Worm (Caenorhabditis elegans) whole organism, L1 larva: ENCODE data around the gene lmbr-1.

ENCODE experiments used
- C04F5.9 ChIP-seq: sonication (generic microtip); optimal IDR thresholded peaks from 2 replicates; lab custom pipeline; 2016; ENCODE audit warnings: missing genetic modification characterization, missing compliant biosample characterization
- C16A3.4 ChIP-seq: fragments of 150-350 bp; optimal IDR thresholded peaks from 2 replicates; lab custom pipeline; 2014; ENCODE audit warnings: missing biosample characterization, missing genetic modification characterization
- alr-1 ChIP-seq: fragments of 200-800 bp; sonication (Bioruptor generic); optimal IDR thresholded peaks from 2 replicates; lab custom pipeline; 2018; ENCODE audit warnings: borderline replicate concordance, mild to moderate bottlenecking, missing genetic modification characterization, missing compliant biosample characterization
- ama-1 ChIP-seq: fragments of 150-350 bp; optimal IDR thresholded peaks from 2 replicates; lab custom pipeline; 2014
- blmp-1 ChIP-seq: fragments of 150-350 bp; optimal IDR thresholded peaks from 2 replicates; lab custom pipeline; 2014; ENCODE audit warnings: missing biosample characterization, missing genetic modification characterization
- dsc-1 ChIP-seq: sonication (generic microtip); optimal IDR thresholded peaks from 2 replicates; lab custom pipeline; 2016; ENCODE audit warnings: mild to moderate bottlenecking, missing genetic modification characterization, missing compliant biosample characterization
- efl-1 ChIP-seq, 4 experiments: fragments of 150-350 bp; optimal IDR thresholded peaks in 3 of 4; peaks in 1 of 4; 1 replicate in 1 of 4; 2 replicates in 3 of 4; lab custom pipeline; 2014; ENCODE audit warnings: missing biosample characterization in 2 of 4, missing genetic modification characterization in 2 of 4, missing genetic modification reagents in 2 of 4
- efl-3 ChIP-seq: fragments of 200-800 bp; sonication (Bioruptor generic); optimal IDR thresholded peaks from 2 replicates; lab custom pipeline; 2018; ENCODE audit warnings: mild to moderate bottlenecking, missing genetic modification characterization, missing compliant biosample characterization
- egl-13 ChIP-seq: sonication (generic microtip); optimal IDR thresholded peaks from 2 replicates; lab custom pipeline; 2016; ENCODE audit warnings: missing genotype, missing genetic modification reagents, missing genetic modification characterization, missing compliant biosample characterization
- egl-27 ChIP-seq, 2 experiments: fragments of 150-350 bp in 1 of 2; sonication (generic microtip); optimal IDR thresholded peaks; 3 replicates each; lab custom pipeline; 2017 to 2018; ENCODE audit warnings: missing biosample characterization in 2 of 2, missing genetic modification characterization in 2 of 2, missing genetic modification reagents in 2 of 2
- elt-2 ChIP-seq: sonication (generic microtip); optimal IDR thresholded peaks from 2 replicates; lab custom pipeline; 2016; ENCODE audit warnings: missing genetic modification characterization, mild to moderate bottlenecking, inconsistent platforms, missing compliant biosample characterization, missing genetic modification reagents
- ets-5 ChIP-seq: fragments of 200-800 bp; sonication (Bioruptor generic); IDR thresholded peaks from 2 replicates; pipeline ENCODE4 v1.3.6; 2022; ENCODE audit warnings: missing genetic modification characterization, missing compliant biosample characterization
- fkh-4 ChIP-seq: sonication (generic microtip); optimal IDR thresholded peaks from 2 replicates; lab custom pipeline; 2016; ENCODE audit warnings: missing compliant biosample characterization, missing genetic modification characterization, borderline replicate concordance
- fkh-8 ChIP-seq: sonication (generic microtip); optimal IDR thresholded peaks from 2 replicates; lab custom pipeline; 2016; ENCODE audit warnings: mild to moderate bottlenecking, missing genetic modification characterization, missing compliant biosample characterization
- grh-1 ChIP-seq: fragments of 200-800 bp; sonication (Bioruptor generic); IDR thresholded peaks from 2 replicates; pipeline ENCODE4 v1.3.6; 2022; ENCODE audit warnings: missing genetic modification reagents, missing genetic modification characterization, missing compliant biosample characterization
- jun-1 ChIP-seq: fragments of 150-350 bp; optimal IDR thresholded peaks from 2 replicates; lab custom pipeline; 2014; ENCODE audit warnings: missing biosample characterization, missing genetic modification reagents, missing genetic modification characterization
- lin-14 ChIP-seq: fragments of 200-800 bp; sonication (Bioruptor generic); optimal IDR thresholded peaks from 2 replicates; lab custom pipeline; 2018; ENCODE audit warnings: mild to moderate bottlenecking, missing genetic modification characterization, moderate library complexity, missing compliant biosample characterization
- lin-15B ChIP-seq: fragments of 150-350 bp; sonication (generic microtip); optimal IDR thresholded peaks from 3 replicates; lab custom pipeline; 2014; ENCODE audit warnings: missing biosample characterization, missing genetic modification characterization
- lin-35 ChIP-seq, 2 experiments: fragments of 150-350 bp; optimal IDR thresholded peaks; 2 replicates each; lab custom pipeline; 2014; ENCODE audit warnings: missing biosample characterization in 2 of 2, missing genetic modification characterization in 2 of 2, missing genetic modification reagents in 2 of 2
- lin-39 ChIP-seq: fragments of 150-350 bp; optimal IDR thresholded peaks from 2 replicates; lab custom pipeline; 2014; ENCODE audit warnings: missing biosample characterization, missing genetic modification reagents, missing genetic modification characterization
- lsy-2 ChIP-seq, 2 experiments: fragments of 150-350 bp; optimal IDR thresholded peaks; 2 replicates each; lab custom pipeline; 2014; ENCODE audit warnings: missing biosample characterization in 2 of 2, missing genetic modification characterization in 2 of 2
- mab-9 ChIP-seq: fragments of 200-800 bp; sonication (Bioruptor generic); IDR thresholded peaks from 2 replicates; pipeline ENCODE4 v1.3.6; 2022; ENCODE audit warnings: missing genetic modification reagents, missing genetic modification characterization, missing compliant biosample characterization
- mdl-1 ChIP-seq, 2 experiments: fragments of 150-350 bp; optimal IDR thresholded peaks; 2 replicates each; lab custom pipeline; 2014 to 2017; ENCODE audit warnings: missing biosample characterization in 2 of 2, missing genetic modification characterization in 2 of 2, inconsistent platforms in 1 of 2
- mef-2 ChIP-seq: fragments of 150-350 bp; optimal IDR thresholded peaks from 2 replicates; lab custom pipeline; 2014; ENCODE audit warnings: missing biosample characterization, missing genetic modification characterization
- mep-1 ChIP-seq: fragments of 150-350 bp; optimal IDR thresholded peaks from 2 replicates; lab custom pipeline; 2014; ENCODE audit warnings: missing biosample characterization, missing genetic modification characterization
- nhr-11 ChIP-seq: fragments of 150-350 bp; optimal IDR thresholded peaks from 2 replicates; lab custom pipeline; 2014; ENCODE audit warnings: missing biosample characterization, missing genetic modification characterization
- nhr-12 ChIP-seq: sonication (generic microtip); optimal IDR thresholded peaks from 2 replicates; lab custom pipeline; 2017; ENCODE audit warnings: missing biosample characterization, missing genetic modification characterization
- nhr-20 ChIP-seq: sonication (generic microtip); optimal IDR thresholded peaks from 2 replicates; lab custom pipeline; 2016; ENCODE audit warnings: mild to moderate bottlenecking, missing genetic modification characterization, missing compliant biosample characterization
- nhr-237 ChIP-seq: fragments of 150-350 bp; optimal IDR thresholded peaks from 2 replicates; lab custom pipeline; 2014; ENCODE audit warnings: missing biosample characterization, missing genetic modification characterization
- nhr-47 ChIP-seq: sonication (generic microtip); optimal IDR thresholded peaks from 2 replicates; lab custom pipeline; 2016; ENCODE audit warnings: mild to moderate bottlenecking, missing genetic modification characterization, moderate library complexity, missing compliant biosample characterization
- nhr-71 ChIP-seq: sonication (generic microtip); optimal IDR thresholded peaks from 2 replicates; lab custom pipeline; 2016; ENCODE audit warnings: mild to moderate bottlenecking, missing genetic modification characterization, moderate library complexity, missing compliant biosample characterization
- nhr-77 ChIP-seq: fragments of 150-350 bp; optimal IDR thresholded peaks from 2 replicates; lab custom pipeline; 2014; ENCODE audit warnings: missing biosample characterization, missing genetic modification characterization
- nhr-84 ChIP-seq: sonication (generic microtip); optimal IDR thresholded peaks from 2 replicates; lab custom pipeline; 2017; ENCODE audit warnings: missing biosample characterization, missing genetic modification characterization
- nhr-85 ChIP-seq: sonication (generic microtip); peaks from one replicate; lab custom pipeline; 2016; ENCODE audit warnings: missing genetic modification characterization, inconsistent platforms, missing compliant biosample characterization
- nhr-90 ChIP-seq: sonication (generic microtip); optimal IDR thresholded peaks from 2 replicates; lab custom pipeline; 2016; ENCODE audit warnings: mild to moderate bottlenecking, missing genetic modification characterization, missing compliant biosample characterization; ENCODE audit not compliant: poor library complexity
- rnt-1 ChIP-seq: sonication (generic microtip); optimal IDR thresholded peaks from 2 replicates; lab custom pipeline; 2016; ENCODE audit warnings: mild to moderate bottlenecking, missing genetic modification characterization, moderate library complexity, missing compliant biosample characterization
- snu-23 ChIP-seq: sonication (generic microtip); optimal IDR thresholded peaks from 2 replicates; lab custom pipeline; 2016; ENCODE audit warnings: missing genetic modification characterization, missing compliant biosample characterization
- sox-4 ChIP-seq: sonication (generic microtip); optimal IDR thresholded peaks from 2 replicates; lab custom pipeline; 2016; ENCODE audit warnings: missing genetic modification characterization, missing compliant biosample characterization
- sptf-1 ChIP-seq: fragments of 150-350 bp; optimal IDR thresholded peaks from 2 replicates; lab custom pipeline; 2014; ENCODE audit warnings: missing biosample characterization, missing genetic modification characterization
- sup-37 ChIP-seq: fragments of 200-800 bp; sonication (Bioruptor generic); optimal IDR thresholded peaks from 2 replicates; lab custom pipeline; 2018; ENCODE audit warnings: mild to moderate bottlenecking, missing genetic modification characterization, missing compliant biosample characterization
- swsn-7 ChIP-seq: sonication (generic microtip); optimal IDR thresholded peaks from 2 replicates; lab custom pipeline; 2016; ENCODE audit warnings: missing genetic modification characterization, missing compliant biosample characterization
- tbx-2 ChIP-seq: sonication (generic microtip); optimal IDR thresholded peaks from 2 replicates; lab custom pipeline; 2016; ENCODE audit warnings: missing genetic modification characterization, missing compliant biosample characterization
- tlp-1 ChIP-seq: fragments of 150-350 bp; optimal IDR thresholded peaks from 2 replicates; lab custom pipeline; 2014; ENCODE audit warnings: missing biosample characterization, missing genetic modification characterization
- unc-30 ChIP-seq: sonication (generic microtip); optimal IDR thresholded peaks from 2 replicates; lab custom pipeline; 2017; ENCODE audit warnings: missing biosample characterization, missing genetic modification characterization
- unc-62 ChIP-seq: fragments of 150-350 bp; optimal IDR thresholded peaks from 2 replicates; lab custom pipeline; 2014; ENCODE audit warnings: missing biosample characterization, missing genetic modification reagents, missing genetic modification characterization
- unc-86 ChIP-seq: sonication (generic microtip); optimal IDR thresholded peaks from 2 replicates; lab custom pipeline; 2016; ENCODE audit warnings: missing genetic modification characterization, missing compliant biosample characterization
- unc-98 ChIP-seq: fragments of 200-800 bp; sonication (Bioruptor generic); IDR thresholded peaks from 2 replicates; pipeline ENCODE4 v1.3.6; 2022; ENCODE audit warnings: missing genetic modification characterization, missing compliant biosample characterization
- zag-1 ChIP-seq: fragments of 150-350 bp; optimal IDR thresholded peaks from 2 replicates; lab custom pipeline; 2014; ENCODE audit warnings: missing biosample characterization, missing genetic modification characterization
- zip-4 ChIP-seq: fragments of 200-800 bp; sonication (Bioruptor generic); optimal IDR thresholded peaks from 2 replicates; lab custom pipeline; 2018; ENCODE audit warnings: mild to moderate bottlenecking, missing genetic modification characterization, moderate library complexity, missing compliant biosample characterization

Gene lmbr-1

DNA sequence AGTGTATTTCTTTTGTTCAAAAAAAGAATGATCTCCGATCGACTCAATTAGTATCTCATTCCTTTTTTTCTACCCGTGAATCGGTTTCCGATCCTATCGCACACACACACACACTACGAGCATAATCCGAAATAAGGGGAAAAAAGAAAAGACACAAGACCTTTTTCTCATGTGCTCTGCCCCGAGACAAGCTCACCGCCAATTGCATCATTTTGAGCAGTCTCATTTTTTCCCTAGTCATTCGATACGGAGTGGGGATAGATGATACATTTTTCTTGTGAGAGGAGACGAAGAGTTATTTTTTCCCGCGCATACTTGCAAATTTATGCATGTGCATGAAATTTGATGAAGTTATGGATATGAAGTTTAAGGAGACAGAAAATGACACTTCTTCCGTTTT is 20.3 kb downstream of the lmbr-1 start (continued):
- TF ChIP-seq lsy-2 (tag; optimal IDR thresholded peaks at IDR 0.05; lab: Kevin White, UChicago), result peak; percentile 15 to 54
- TF ChIP-seq mdl-1 (tag; optimal IDR thresholded peaks at IDR 0.05; lab: Kevin White, UChicago), result no peak
- peak; percentile 63 for TF ChIP-seq egl-13 (tag; lab: Kevin White, UChicago)
- TF ChIP-seq sox-4 (tag; lab: Kevin White, UChicago), result no peak
- TF ChIP-seq mef-2 (tag; lab: Kevin White, UChicago), result no peak
- peak; percentile 28 for TF ChIP-seq swsn-7 (tag; lab: Kevin White, UChicago)

DNA sequence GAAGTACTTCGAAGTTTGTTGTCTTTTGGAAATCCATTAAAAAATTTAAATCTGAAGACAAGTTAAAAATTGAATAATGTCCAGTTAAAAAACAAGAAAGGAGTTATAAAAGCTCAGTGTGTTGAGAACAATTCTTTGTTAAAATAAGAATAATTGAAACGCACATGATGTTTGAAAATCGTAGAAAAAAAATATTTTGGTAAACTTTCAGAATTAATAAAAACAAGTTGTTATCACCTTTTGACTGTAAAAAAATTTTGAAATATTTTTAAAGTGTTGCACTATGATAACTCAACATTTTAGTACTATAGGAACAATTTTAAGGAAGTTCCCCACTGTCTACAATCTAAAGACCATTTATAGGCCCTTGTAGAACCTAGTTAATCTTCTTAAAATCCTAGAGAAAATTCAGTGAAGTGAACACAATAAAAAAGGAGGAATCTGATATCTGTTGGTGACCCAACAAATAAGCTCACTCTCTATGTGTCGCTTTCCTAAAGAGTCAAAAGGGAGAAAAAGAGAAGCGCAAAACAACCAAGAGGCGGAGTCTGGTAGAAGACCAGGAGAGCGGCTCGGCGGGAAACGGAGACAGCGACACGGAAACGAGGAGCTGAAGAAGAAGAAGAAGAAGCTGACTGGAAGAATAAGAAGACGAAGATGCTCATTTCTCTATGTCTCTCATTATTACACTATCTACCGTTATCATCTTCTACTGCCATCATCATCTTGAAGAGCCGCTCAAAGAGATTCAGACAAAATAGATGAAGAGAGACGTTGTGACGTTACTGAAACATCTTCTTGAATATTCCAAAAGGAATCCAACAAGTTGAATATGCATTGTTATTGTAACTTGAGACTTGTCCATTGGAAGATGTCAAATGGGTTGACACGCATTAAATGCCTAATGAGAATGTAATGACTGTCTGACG is 22.6 kb downstream of the lmbr-1 start, which contains the start of gene ZK353.10:
TSS of gene ZK353.10 (minus strand) at position 51 of the 929 bp plus-strand sequence.
- peak in 1 of 2 experiments; percentile 9 for TF ChIP-seq lsy-2 (tag; optimal IDR thresholded peaks at IDR 0.05; lab: Kevin White, UChicago)
- no peak for TF ChIP-seq unc-98 (GFP tag; lab: Robert Waterston, UW)
- peak in 1 of 2 experiments; percentile 3 for TF ChIP-seq lin-35 (GFP tag; optimal IDR thresholded peaks at IDR 0.05; lab: Kevin White, UChicago)
- TF ChIP-seq fkh-8 (tag; lab: Kevin White, UChicago), result peak; percentile 26
- no peak for TF ChIP-seq egl-27 (tag; optimal IDR thresholded peaks at IDR 0.05; lab: Kevin White, UChicago)
- TF ChIP-seq C04F5.9 (tag; lab: Kevin White, UChicago), result no peak
- TF ChIP-seq efl-1 (optimal IDR thresholded peaks at IDR 0.05; lab: Kevin White, UChicago), result no peak
- peak in 1 of 2 experiments; percentile 76 for TF ChIP-seq efl-1 (GFP tag; optimal IDR thresholded peaks at IDR 0.05 in 1 of 2; lab: Kevin White, UChicago)
- TF ChIP-seq zag-1 (tag; lab: Kevin White, UChicago), result no peak
- no peak for TF ChIP-seq elt-2 (tag; lab: Kevin White, UChicago)
- TF ChIP-seq mep-1 (tag; lab: Kevin White, UChicago), result no peak
- TF ChIP-seq dsc-1, result peak; percentile 18
- no peak for TF ChIP-seq alr-1 (tag; lab: Kevin White, UChicago)
- TF ChIP-seq nhr-237, result no peak
- TF ChIP-seq nhr-84 (tag; lab: Kevin White, UChicago), result no peak
- TF ChIP-seq fkh-4, result no peak
- no peak for TF ChIP-seq nhr-11 (tag; lab: Kevin White, UChicago)
- TF ChIP-seq ets-5 (GFP tag; lab: Robert Waterston, UW), result no peak
- peak; percentile 34 for TF ChIP-seq nhr-71
- no peak for TF ChIP-seq zip-4 (GFP tag; lab: Kevin White, UChicago)
- peak; percentile 15 for TF ChIP-seq egl-13 (tag; lab: Kevin White, UChicago)
- no peak for TF ChIP-seq blmp-1 (tag; lab: Kevin White, UChicago)
- TF ChIP-seq snu-23 (GFP tag; lab: Kevin White, UChicago), result no peak
- TF ChIP-seq tlp-1 (tag; lab: Kevin White, UChicago), result no peak
- TF ChIP-seq sptf-1, result no peak
- TF ChIP-seq unc-62, result no peak
- TF ChIP-seq rnt-1 (tag; lab: Kevin White, UChicago), result no peak
- TF ChIP-seq ama-1 (lab: Kevin White, UChicago), result no peak
- TF ChIP-seq C16A3.4 (tag; lab: Kevin White, UChicago), result no peak
- TF ChIP-seq nhr-90 (tag; lab: Kevin White, UChicago), result no peak
- TF ChIP-seq nhr-77 (tag; lab: Kevin White, UChicago), result no peak
- no peak for TF ChIP-seq tbx-2 (tag; lab: Kevin White, UChicago)
- peak; percentile 52 for TF ChIP-seq unc-86 (tag; lab: Kevin White, UChicago)
- no peak for TF ChIP-seq lin-15B (tag; lab: Kevin White, UChicago)
- TF ChIP-seq grh-1 (GFP tag; lab: Robert Waterston, UW), result no peak
- TF ChIP-seq lin-39, result no peak
- no peak for TF ChIP-seq efl-3 (GFP tag; lab: Kevin White, UChicago)
- no peak for TF ChIP-seq sup-37 (GFP tag; lab: Kevin White, UChicago)
- no peak for TF ChIP-seq nhr-12
- peak; percentile 68 for TF ChIP-seq lin-14 (GFP tag; lab: Kevin White, UChicago)
- no peak for TF ChIP-seq mab-9 (GFP tag; lab: Robert Waterston, UW)
- TF ChIP-seq nhr-85 (tag; lab: Kevin White, UChicago), result no peak
- TF ChIP-seq jun-1 (tag; lab: Kevin White, UChicago), result no peak
- no peak for TF ChIP-seq nhr-47 (tag; lab: Kevin White, UChicago)
- no peak for TF ChIP-seq unc-30 (tag; lab: Kevin White, UChicago)
- TF ChIP-seq nhr-20 (tag; lab: Kevin White, UChicago), result no peak
